Fruit fly (Drosophila melanogaster) S2 (cell line): Measurements from ENCODE around the gene CG12659.
A peak's percentile ranks its signal among the peaks of the same experiment; 100 is the strongest.

ENCODE experiments used
- CG8478 ChIP-seq: fragments of >200 bp; optimal IDR thresholded peaks from 2 replicates; lab custom pipeline; 2018
- CTCF ChIP-seq, 2 experiments: fragments of >200 bp; optimal IDR thresholded peaks; 2 replicates each; lab custom pipeline; 2018

The CG12659 gene

DNA sequence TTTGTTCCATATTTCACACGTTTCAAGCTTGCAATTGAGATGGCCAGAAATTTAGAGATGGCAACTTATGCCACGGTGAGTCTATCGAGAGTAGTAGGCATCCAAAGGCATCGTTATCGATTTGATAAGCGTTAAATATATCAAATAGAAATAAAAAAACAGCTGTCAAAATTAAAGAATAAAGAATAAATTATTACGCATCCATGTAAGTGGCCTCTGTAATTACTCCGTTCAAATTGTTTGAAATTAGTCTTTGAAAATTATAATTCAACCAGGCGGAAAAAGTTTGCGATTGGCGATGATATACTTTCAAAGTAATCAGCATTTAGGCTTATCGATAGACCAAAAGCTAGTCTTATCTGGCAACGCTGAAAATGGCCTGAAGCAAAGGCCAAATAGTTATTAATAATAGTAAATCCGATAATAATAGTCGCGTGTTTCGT is at the start of gene CG12659, which contains the start of gene Crag:
Gene CG12659 (minus strand): TSS at position 45 of the 443 bp plus-strand sequence.
Gene Crag (plus strand): TSS at position 347 of the 443 bp plus-strand sequence.
- TF ChIP-seq CTCF (optimal IDR thresholded peaks at IDR 0.05; lab: Kevin White, UChicago), result no peak
- TF ChIP-seq CG8478 (lab: Kevin White, UChicago), result no peak

DNA sequence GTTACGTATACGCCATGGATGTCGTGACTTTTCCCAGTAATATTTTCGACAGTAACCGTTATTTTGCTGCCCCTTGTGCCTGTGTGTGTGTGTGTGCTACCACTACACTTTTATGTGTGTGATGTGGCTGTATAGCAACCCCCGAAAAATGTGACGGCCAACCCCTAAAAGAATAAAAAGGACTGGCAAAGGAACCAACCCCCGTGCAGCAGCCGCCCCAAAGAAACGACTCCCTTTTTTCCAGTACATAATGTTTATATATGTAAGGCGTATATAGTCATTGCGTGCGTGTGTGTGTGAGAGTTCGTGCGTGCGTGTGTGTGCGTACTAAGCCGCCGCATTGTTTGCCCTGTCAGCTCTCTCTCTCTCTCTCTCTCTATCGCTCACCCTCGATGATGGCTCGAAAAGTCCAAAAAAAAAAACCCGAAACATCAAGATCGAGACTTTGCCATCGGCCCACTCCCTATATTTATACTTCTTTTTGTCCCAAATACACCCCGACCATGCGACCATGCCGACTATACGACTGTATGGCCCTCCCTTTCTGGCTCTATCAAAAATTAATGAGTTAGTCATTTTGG is 49.2 kb upstream of the CG12659 start:
- no peak for TF ChIP-seq CG8478 (lab: Kevin White, UChicago)
- no peak for TF ChIP-seq CTCF (optimal IDR thresholded peaks at IDR 0.05; lab: Kevin White, UChicago)

DNA sequence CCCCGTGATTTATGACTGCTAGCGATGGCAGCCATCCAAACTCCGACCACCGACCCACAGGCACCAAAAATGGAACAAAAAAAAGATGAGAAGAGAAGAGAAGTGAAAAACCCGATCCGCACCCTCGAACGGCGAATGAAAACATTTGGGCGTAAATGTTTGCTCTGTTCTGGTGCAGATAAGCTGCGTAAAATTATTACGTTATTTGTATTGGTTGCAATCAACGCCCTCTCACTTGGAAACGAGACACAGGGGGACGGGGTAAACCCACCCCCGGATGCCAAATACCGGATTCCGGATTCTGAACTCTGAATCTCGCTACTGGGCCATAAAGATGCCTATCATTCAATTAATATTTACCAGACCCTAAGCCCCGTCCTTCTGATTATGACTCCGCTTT is 45.5 kb upstream of the CG12659 start:
- TF ChIP-seq CG8478 (lab: Kevin White, UChicago) (no peak), CTCF (optimal IDR thresholded peaks at IDR 0.05; lab: Kevin White, UChicago) (no peak)

DNA sequence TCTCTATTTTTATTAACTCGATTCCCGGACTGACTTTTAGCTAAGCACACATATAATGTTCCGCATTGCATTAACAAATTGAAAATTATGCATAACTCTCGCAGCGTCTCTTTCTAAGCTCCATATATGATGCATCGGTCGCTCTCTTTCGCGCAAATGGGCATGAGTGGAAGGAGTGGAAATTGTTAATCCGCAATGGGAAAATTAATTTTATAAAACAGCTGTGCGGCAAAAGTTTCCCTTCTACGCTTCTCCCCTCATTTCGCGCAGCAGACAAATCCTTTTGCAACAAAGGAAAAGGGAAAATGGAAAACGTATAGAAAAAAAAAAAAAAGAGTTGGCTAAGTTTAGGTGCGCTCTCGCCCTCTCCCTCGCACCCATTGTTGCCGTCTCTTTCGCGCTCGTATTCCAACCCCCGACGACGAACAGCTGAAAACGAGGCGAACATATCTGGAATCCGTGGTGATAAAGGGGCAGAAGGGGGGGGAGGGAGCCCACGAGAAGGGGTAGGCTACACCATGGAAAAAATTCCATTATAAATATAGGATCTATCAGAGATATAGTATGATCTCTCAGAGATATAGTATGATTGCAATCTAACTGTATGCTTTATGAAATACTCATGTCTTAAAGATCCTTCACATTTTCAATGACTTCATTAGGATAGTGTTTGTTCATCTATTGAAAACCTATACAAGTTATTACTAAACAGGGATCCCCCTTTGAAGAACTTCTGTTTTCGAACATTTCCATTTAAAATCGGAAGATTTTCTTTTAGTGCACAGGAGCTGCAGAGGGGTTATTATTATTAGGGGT is 44.8 kb upstream of the CG12659 start:
- no peak for TF ChIP-seq CG8478 (lab: Kevin White, UChicago)

DNA sequence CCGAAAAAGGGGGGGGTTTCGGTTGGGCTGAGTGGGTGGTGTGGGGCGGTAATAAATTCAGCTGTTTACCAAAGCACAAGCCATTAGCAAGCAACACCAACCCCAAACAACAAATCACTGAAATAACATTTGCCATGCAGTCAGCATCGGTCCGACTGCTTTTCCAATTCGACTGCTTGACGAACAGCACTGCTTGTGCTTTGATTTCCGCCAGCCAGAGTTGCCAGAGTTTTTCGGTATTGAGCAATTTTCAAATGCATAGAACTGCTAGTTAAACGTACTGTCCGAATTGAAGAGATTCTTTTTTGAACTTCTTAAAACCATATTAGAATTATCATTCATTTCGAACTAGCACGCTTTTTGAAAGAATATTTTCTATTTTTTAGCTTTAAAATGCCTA is 43.3 kb upstream of the CG12659 start:
- TF ChIP-seq CTCF (optimal IDR thresholded peaks at IDR 0.05; lab: Kevin White, UChicago), result no peak
- no peak for TF ChIP-seq CG8478 (lab: Kevin White, UChicago)

DNA sequence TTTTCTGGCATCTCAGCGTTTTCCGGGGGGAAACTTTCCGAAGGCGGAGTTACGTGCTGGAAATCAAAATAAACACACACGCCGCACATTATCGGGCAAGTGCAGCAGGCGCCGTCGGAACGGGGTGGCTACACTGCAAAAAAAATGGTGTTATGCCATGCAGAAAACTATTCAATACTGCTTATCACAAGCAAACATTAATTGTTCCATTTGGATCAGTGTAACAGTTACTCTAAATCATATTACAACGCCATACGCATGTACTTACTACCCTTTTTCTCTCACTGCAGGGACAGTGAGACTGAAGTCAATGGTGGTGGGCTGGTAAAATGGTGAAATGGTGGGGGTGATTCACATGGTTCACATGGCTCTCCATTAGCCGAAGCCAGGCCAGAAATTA is 35.6 kb upstream of the CG12659 start:
- TF ChIP-seq CG8478 (lab: Kevin White, UChicago), result no peak
- TF ChIP-seq CTCF (optimal IDR thresholded peaks at IDR 0.05; lab: Kevin White, UChicago), result no peak

DNA sequence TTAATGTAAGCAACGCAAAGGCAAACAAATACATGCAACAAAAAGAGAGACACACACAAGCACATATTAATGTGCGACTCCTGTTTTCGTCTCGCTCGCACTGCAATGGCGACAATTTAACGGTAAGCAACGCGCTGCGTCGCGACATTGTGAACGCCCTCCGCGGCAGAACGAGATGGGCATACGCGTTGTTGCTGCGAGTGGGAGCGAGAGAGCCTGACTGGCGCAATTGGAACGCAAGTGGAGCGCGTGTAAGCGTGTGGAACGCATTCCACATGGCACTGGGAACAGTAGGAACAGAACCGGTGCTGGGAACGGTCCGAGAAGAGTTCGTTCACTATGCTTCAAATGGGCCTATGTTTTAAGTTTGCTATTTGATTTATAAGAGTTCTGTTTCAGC is 33.3 kb upstream of the CG12659 start:
- no peak for TF ChIP-seq CG8478 (lab: Kevin White, UChicago)
- TF ChIP-seq CTCF (optimal IDR thresholded peaks at IDR 0.05; lab: Kevin White, UChicago), result peak; percentile 38 to 40

DNA sequence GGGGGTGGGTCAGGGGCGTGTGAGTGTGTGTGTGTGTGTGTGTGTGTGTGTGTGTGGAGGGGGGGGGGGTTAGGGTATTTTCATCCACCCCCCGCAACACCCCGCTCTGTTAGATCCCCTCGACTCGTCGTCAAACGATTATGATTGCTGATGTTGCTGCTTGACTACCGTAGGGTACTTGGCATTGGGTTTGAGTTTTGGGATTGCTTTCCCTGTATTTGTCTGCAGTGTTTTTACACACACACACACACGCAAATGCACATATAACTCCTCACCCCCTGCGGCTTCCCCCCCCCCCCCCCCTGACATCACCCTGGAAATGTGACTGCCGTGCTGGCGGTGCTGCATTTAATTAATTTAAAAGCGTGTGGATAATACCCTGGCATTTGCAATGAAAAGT is 30.9 kb upstream of the CG12659 start:
- TF ChIP-seq CTCF (optimal IDR thresholded peaks at IDR 0.05; lab: Kevin White, UChicago) (no peak), CG8478 (lab: Kevin White, UChicago) (no peak)

DNA sequence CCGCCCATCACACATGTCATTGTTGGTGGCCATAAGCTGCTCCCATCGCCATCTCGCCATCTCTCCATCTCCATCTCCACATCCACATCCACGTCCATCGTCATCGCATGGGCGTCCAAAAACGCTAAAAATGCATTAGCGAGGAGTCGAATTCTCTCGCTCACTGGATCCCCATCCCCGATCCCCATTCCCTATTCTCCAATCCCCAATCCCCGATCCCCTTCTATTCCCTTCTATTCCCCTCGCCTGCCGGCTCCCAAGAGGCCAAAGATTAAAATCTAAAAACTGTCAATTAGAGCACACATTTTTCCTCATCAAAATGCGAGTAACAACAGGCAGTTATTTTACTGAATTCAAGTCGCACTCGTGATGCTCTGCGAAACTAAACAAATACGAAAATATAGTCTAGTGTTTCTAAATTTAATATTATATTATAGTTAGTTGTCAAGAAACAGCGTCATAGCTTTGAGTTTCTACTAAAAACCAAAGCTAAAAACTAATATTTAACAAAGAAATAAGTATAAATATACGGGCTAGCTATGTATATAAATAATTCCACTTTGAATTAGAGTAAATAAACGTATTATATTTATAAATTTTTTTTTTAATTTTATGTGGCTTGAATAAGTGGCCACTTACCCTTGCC is 25.4 kb upstream of the CG12659 start:
- TF ChIP-seq CTCF (optimal IDR thresholded peaks at IDR 0.05; lab: Kevin White, UChicago), result no peak
- no peak for TF ChIP-seq CG8478 (lab: Kevin White, UChicago)

DNA sequence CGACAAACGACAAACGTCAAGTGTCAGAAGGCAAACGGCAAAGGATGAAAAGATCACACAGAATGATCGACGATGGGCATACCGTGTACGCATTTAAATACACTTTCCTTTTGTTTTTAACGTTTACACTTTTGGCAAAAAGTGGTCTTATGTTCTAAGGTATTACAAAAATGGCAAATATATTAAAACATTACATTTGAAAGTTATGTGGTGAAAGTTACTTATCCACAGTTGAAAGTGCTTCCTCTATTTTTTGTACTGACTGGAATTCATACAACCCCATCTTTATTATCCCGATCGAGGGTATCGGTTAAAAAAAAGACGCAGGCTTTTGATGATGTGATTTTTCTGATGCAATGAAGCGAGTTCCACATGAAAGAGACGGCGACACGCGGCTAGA is 24.8 kb upstream of the CG12659 start:
- TF ChIP-seq CG8478 (lab: Kevin White, UChicago) (no peak), CTCF (optimal IDR thresholded peaks at IDR 0.05; lab: Kevin White, UChicago) (no peak)

DNA sequence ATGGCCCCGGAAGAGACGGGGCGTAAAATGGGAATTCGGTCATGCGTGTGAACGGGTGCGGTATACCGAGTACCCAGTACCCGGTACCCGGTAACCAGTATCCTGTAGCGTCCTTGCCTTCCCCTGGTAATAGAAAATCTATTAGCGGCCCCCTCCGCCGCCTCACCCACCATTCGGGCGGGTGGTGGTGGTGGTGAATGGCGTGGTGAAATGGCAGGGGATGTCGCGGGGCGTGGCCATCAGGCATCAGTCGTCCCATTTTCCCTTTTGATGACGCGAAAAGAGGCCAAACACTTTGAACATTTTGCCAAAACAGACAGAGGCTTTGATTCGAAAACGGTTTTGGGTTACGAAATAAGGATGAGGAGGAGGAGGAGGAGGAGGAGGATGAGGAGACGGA is 16.4 kb upstream of the CG12659 start:
- TF ChIP-seq CTCF (optimal IDR thresholded peaks at IDR 0.05; lab: Kevin White, UChicago) (no peak), CG8478 (lab: Kevin White, UChicago) (no peak)

DNA sequence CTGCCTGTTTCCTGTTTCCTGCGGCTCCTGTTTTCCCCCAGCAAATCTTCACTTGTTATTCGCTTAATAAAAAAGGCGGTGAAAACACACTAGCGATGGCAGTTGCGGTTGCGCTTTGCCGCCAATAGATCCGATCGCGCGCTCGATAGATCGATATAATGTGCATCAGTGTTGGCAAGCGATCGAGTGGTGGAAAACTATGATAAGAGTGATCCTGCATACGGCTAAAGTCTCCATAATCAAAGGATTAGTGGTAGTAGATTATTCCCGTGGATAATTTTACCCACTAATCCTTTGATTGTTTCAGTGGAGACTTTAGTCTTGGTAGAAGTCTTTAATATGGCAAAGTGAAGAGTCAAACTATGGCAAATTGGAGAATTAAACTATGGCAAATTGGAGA is 14.7 kb upstream of the CG12659 start, which contains the start of gene Caf1-180:
Gene Caf1-180 (minus strand): TSS at position 99 of the 400 bp plus-strand sequence.
- TF ChIP-seq CG8478 (lab: Kevin White, UChicago) (no peak), CTCF (optimal IDR thresholded peaks at IDR 0.05; lab: Kevin White, UChicago) (peak; percentile 50 to 61)

DNA sequence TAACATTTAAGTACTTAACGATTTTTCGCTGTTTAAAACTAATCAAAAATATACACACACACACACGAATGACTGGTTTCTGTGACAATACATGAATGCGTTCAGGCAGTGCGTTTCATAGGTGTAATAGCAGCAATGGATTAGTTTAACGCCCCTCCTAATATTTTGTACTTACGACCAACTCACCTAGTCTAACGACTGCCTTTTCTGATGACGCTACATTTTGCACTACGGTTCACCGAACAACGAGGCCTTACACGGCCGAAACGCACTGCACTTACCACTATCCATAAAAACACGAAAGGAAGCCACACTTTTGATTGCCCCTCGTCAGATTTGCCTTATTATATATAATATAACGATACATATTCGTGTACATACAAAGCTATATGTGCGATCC is 9.6 kb upstream of the CG12659 start:
- TF ChIP-seq CG8478 (lab: Kevin White, UChicago) (no peak), CTCF (optimal IDR thresholded peaks at IDR 0.05; lab: Kevin White, UChicago) (no peak)

DNA sequence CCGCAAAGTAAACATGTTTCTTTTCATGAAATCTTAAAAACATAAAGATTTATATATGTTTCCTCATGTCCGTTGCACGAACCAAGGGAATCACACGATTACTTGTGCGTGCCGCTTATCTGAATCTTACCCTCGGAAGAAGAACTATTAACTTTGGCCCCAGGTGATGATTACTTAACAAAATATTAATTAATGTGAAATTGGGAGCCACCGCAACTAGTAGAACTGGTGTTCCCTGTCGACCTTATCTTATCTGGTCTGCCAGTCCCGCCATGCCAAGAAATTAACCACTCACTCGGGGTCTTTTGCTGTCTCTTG is 1.6 kb upstream of the CG12659 start:
- TF ChIP-seq CTCF (optimal IDR thresholded peaks at IDR 0.05; lab: Kevin White, UChicago) (no peak), CG8478 (lab: Kevin White, UChicago) (no peak)
